Fruit fly (Drosophila melanogaster): ENCODE measurements around the gene HP1c.

DNA sequence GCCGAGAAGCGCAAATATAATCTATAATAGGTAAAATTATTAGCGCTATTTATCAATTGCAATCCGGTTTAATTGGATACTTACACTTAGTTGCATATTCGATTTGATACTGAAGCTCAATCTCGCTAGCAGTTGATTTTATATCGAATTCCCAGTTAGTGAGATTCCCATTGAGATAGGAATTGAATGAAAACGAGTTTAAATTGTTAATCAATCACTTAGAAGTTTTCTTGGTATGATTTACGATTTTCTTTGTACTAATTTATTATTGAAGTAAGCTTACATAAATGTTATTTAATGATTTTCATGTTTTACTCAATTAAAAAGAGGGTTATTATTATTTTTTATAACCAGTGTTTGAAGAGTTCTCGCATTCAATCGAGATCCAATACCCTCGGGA, 24.1 kb downstream of the HP1c start, which contains the start of gene CG43092:
- TF ChIP-seq CG8478 (optimal IDR thresholded peaks at IDR 0.05) (no peak), CTCF (optimal IDR thresholded peaks at IDR 0.05) (no peak)

Data from S2 (cell line).